Worm (Caenorhabditis elegans) whole organism, late embryonic: ENCODE data around the gene W03B1.3.

Experiments used
- ama-1 ChIP-seq: fragments of 150-350 bp; optimal IDR thresholded peaks from 2 replicates; lab custom pipeline; 2014
- dmd-4 ChIP-seq: sonication (generic microtip); optimal IDR thresholded peaks from 2 replicates; lab custom pipeline; 2016; ENCODE audit warnings: borderline replicate concordance, missing genetic modification characterization, missing compliant biosample characterization
- hlh-30 ChIP-seq: sonication (generic microtip); optimal IDR thresholded peaks from 2 replicates; lab custom pipeline; 2017; ENCODE audit warnings: antibody characterized with exemption, missing genetic modification characterization, missing compliant biosample characterization; ENCODE audit not compliant: insufficient read depth
- hlh-8 ChIP-seq: sonication (generic microtip); optimal IDR thresholded peaks from 2 replicates; lab custom pipeline; 2016; ENCODE audit warnings: missing genotype, missing genetic modification characterization, missing compliant biosample characterization
- nfya-1 ChIP-seq: sonication (generic microtip); optimal IDR thresholded peaks from 2 replicates; lab custom pipeline; 2017; ENCODE audit warnings: missing genetic modification characterization, mild to moderate bottlenecking, missing compliant biosample characterization, antibody characterized with exemption, moderate library complexity
- npax-4 ChIP-seq: sonication (generic microtip); optimal IDR thresholded peaks from 2 replicates; lab custom pipeline; 2016; ENCODE audit warnings: missing genetic modification characterization, missing compliant biosample characterization
- pha-4 ChIP-seq: fragments of 150-350 bp; optimal IDR thresholded peaks from 2 replicates; lab custom pipeline; 2018; ENCODE audit warnings: missing biosample characterization, missing genetic modification reagents, missing genetic modification characterization
- sox-2 ChIP-seq: fragments of 200-800 bp; sonication (Bioruptor generic); IDR thresholded peaks from 2 replicates; pipeline ENCODE4 v1.3.6; 2022; ENCODE audit warnings: missing genetic modification reagents, missing genetic modification characterization, missing compliant biosample characterization
- sox-4 ChIP-seq: sonication (generic microtip); optimal IDR thresholded peaks from 2 replicates; lab custom pipeline; 2017; ENCODE audit warnings: mild to moderate bottlenecking, missing genetic modification characterization, inconsistent platforms, missing compliant biosample characterization

ce11 chrIV:4290472-4290871 lies 45.6 kb downstream of the W03B1.3 start, which contains the start of gene dct-7:
- TF ChIP-seq ama-1 (no peak), npax-4 (tag; lab: Kevin White, UChicago) (no peak), sox-4 (no peak), hlh-8 (tag; lab: Kevin White, UChicago) (no peak), dmd-4 (tag; lab: Kevin White, UChicago) (no peak), sox-2 (GFP tag; lab: Robert Waterston, UW) (no peak), pha-4 (no peak), nfya-1 (tag; lab: Kevin White, UChicago) (no peak), hlh-30 (no peak)
